Fruit fly (Drosophila melanogaster): Measurements from ENCODE around the gene shd.

shd gene

DNA sequence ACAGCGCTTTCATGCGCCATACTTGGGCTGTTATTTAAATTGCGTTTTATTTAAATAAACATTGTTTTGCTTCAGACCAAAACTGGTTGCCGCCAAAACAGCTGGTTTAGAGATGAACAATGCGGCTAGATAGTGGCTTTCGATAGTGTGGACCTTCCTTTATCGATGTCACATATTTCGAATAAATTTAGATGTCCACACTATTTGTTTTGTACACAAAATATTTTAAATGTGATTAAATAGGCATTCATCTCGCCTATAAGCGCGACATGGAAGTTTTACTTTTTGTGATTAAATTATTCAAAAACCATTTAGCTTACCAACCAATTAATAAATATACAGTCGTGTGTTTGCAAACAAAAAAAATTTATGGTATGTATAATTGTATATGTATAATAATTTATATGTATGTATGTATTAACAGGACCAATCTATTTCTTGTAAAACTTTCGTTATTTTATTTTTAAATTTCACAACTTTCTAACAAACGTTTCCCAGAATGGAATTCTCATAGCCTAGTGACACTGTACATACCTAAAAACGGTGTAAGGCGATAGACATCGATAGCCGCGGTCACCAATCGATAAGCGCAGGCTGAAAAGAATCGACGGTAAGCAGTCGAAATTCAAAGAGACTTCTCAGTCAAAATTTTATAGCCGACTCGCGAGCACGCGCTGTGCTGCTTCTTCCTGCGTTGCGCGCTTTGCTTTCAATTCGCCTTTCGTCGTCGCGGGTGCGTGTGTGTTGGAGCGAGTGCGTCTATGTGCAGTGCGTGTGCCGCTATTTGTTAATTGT, 17.9 kb downstream of the shd start, which contains the start of the genes RecQ5 and dlp:
TSS of gene RecQ5 (minus strand) at position 114 of the 795 bp plus-strand sequence.
TSS of gene dlp (plus strand) at position 638 of the 795 bp plus-strand sequence.
- TF ChIP-seq Pif1A (GFP tag; optimal IDR thresholded peaks at IDR 0.05) (peak; percentile 53), CG8301 (tag; optimal IDR thresholded peaks at IDR 0.05) (peak; percentile 51), Snoo (tag; optimal IDR thresholded peaks at IDR 0.05) (peak; percentile 67), CG15710 (tag; optimal IDR thresholded peaks at IDR 0.05) (peak; percentile 70), D1 (tag; optimal IDR thresholded peaks at IDR 0.05) (no peak), fd96Ca (GFP tag; IDR thresholded peaks at IDR 0.05) (peak; percentile 25; the same call in 1 of the 3 replicates), Pif1B (GFP tag; optimal IDR thresholded peaks at IDR 0.05) (peak; percentile 58), CG9948 (tag; optimal IDR thresholded peaks at IDR 0.05) (peak; percentile 46), CG34367 (tag; optimal IDR thresholded peaks at IDR 0.05) (peak; percentile 32), EcR (GFP tag; optimal IDR thresholded peaks at IDR 0.05) (peak; percentile 28), CG32121 (GFP tag; IDR thresholded peaks at IDR 0.05) (peak; percentile 53; the same call in 1 of the 2 replicates), CG13204 (GFP tag; optimal IDR thresholded peaks at IDR 0.05) (no peak), CG8159 (tag; optimal IDR thresholded peaks at IDR 0.05) (peak; percentile 77), CG17806 (tag; optimal IDR thresholded peaks at IDR 0.05) (peak; percentile 66), rn (GFP tag; IDR thresholded peaks at IDR 0.05) (0 out of 2 replicates have a peak, but pooled peaks have one; percentile 3), CG4496 (GFP tag; IDR thresholded peaks at IDR 0.05) (peak; percentile 69), gl (tag; optimal IDR thresholded peaks at IDR 0.05) (no peak), Ets98B (GFP tag; IDR thresholded peaks at IDR 0.05) (peak; percentile 68), CG10348 (GFP tag; IDR thresholded peaks at IDR 0.05) (no peak), CG14655 (GFP tag; optimal IDR thresholded peaks at IDR 0.05) (peak; percentile 61), CG12605 (GFP tag; IDR thresholded peaks at IDR 0.05) (no peak; the same call in 1 of the 2 replicates)

DNA sequence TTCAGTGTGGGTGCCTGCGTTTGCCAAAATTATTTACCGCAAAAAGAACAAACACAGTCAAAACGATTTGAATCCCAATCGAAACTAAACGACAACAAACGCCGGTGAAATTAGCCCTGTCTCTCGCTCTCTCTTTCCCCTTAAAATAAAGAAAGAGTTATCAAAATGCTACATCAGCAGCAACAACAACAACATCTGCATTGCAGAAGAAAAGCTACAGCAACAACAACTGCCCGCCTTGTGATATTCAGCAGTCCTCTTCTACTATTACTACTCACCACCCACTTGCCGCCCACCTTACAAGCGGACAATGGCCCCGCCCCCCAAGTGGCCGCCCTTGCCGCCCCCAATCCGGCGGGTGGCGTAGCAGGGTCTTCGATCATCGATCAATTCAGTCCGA, 18.6 kb downstream of the shd start:
- no peak for TF ChIP-seq CG4496 (GFP tag; IDR thresholded peaks at IDR 0.05)
- TF ChIP-seq CG15710 (tag; optimal IDR thresholded peaks at IDR 0.05) = no peak
- no peak for TF ChIP-seq CG13204 (GFP tag; optimal IDR thresholded peaks at IDR 0.05)

DNA sequence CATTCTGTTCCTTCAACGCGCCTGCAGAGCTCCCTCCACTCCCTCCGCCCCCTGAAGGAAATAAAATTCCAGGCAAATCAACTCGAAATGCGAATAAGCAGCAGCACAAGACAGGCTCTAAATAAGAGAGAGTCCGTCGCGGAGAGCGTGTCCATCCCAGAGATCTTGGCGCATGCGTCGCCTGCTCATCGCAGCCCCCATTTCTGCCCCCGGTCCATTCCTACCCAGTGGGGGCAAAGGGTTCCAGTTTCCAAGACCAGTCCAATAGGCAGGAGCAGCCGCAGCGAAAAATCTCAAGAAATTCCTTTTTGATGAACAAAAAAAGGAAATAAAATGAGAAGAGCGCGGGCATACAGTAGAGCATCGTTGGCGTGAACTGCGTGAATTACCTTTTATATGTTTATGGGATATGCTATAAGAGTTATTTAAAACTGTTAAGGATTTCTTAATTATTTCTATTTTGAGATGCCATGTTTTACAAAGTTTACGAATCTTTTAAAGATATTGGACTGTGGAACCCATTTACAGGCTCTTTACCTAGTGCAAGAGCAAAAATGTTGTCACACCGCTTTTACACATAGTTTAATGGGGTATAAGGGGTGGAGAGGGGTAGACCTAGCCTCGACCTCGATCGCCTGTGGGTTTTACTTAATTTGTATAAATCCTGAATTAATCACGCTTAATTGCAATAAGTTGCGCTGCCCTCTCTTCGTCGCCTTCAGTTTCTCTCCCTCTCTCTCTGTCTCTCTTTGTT, 19.9 kb downstream of the shd start:
- TF ChIP-seq CG12605 (GFP tag; IDR thresholded peaks at IDR 0.05) = peak; percentile 87
- peak; percentile 81 for TF ChIP-seq Ets98B (GFP tag; IDR thresholded peaks at IDR 0.05)
- TF ChIP-seq fd96Ca (GFP tag; IDR thresholded peaks at IDR 0.05) = peak; percentile 78
- TF ChIP-seq D1 (tag; optimal IDR thresholded peaks at IDR 0.05) = peak; percentile 83
- TF ChIP-seq CG8159 (tag; optimal IDR thresholded peaks at IDR 0.05) = peak; percentile 96
- peak; percentile 77 for TF ChIP-seq Snoo (tag; optimal IDR thresholded peaks at IDR 0.05)
- peak; percentile 80 for TF ChIP-seq CG32121 (GFP tag; IDR thresholded peaks at IDR 0.05)
- peak; percentile 78 for TF ChIP-seq rn (GFP tag; IDR thresholded peaks at IDR 0.05)
- peak; percentile 97 for TF ChIP-seq CG15710 (tag; optimal IDR thresholded peaks at IDR 0.05)
- TF ChIP-seq CG17806 (tag; optimal IDR thresholded peaks at IDR 0.05) = peak; percentile 95
- TF ChIP-seq gl (tag; optimal IDR thresholded peaks at IDR 0.05) = peak; percentile 91
- TF ChIP-seq CG10348 (GFP tag; IDR thresholded peaks at IDR 0.05) = 0 out of 2 replicates have a peak, but pooled peaks have one; percentile 13
- peak; percentile 93 for TF ChIP-seq CG4496 (GFP tag; IDR thresholded peaks at IDR 0.05)
- TF ChIP-seq EcR (GFP tag; optimal IDR thresholded peaks at IDR 0.05) = peak; percentile 77
- TF ChIP-seq CG34367 (tag; optimal IDR thresholded peaks at IDR 0.05) = peak; percentile 94
- peak; percentile 91 for TF ChIP-seq Pif1B (GFP tag; optimal IDR thresholded peaks at IDR 0.05)
- peak; percentile 89 for TF ChIP-seq CG13204 (GFP tag; optimal IDR thresholded peaks at IDR 0.05)
- TF ChIP-seq Pif1A (GFP tag; optimal IDR thresholded peaks at IDR 0.05) = peak; percentile 95
- TF ChIP-seq CG14655 (GFP tag; optimal IDR thresholded peaks at IDR 0.05) = peak; percentile 90
- TF ChIP-seq CG8301 (tag; optimal IDR thresholded peaks at IDR 0.05) = peak; percentile 87
- TF ChIP-seq CG9948 (tag; optimal IDR thresholded peaks at IDR 0.05) = peak; percentile 94

DNA sequence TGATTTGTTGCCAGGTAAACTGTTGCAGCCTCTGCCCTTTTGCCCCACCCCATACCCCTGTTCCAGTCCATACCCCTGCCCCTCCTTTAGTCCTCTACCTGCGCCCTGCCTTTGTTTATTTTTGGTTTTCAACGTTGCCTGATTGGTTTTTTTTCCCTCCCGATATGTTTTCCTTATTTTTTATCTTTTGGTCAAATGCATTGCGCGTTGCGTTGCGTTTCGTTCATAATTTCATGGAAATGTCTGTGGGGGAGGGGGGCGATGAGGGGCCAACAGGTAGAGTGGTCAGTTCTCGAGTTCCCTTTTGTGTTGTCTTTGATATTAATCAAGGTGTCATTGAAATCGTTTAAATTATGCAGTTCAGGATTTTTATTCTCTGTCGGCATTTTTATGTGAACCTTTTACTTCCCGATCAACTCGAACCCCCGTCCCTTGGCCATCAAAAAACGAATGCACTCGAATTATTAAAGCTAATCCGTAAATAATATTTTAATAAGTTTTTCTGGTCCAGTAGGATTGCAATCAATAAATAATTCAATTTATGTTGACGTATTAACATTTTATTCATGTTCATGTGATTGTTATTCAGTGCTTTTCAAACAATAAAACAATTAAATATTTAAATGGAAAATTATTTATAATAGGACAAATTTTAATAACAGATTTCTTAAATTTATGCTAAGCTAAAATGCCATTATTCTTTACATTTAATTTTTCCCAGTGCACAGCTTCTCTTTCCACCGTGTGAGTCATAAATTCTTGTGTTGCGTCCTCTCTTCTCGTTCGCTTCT, 20.7 kb downstream of the shd start:
- TF ChIP-seq CG15710 (tag; optimal IDR thresholded peaks at IDR 0.05) (peak; percentile 90), CG4496 (GFP tag; IDR thresholded peaks at IDR 0.05) (peak; percentile 22; the same call in 1 of the 3 replicates), fd96Ca (GFP tag; IDR thresholded peaks at IDR 0.05) (no peak), Pif1B (GFP tag; optimal IDR thresholded peaks at IDR 0.05) (peak; percentile 40), CG9948 (tag; optimal IDR thresholded peaks at IDR 0.05) (peak; percentile 91), CG8159 (tag; optimal IDR thresholded peaks at IDR 0.05) (peak; percentile 96), Ets98B (GFP tag; IDR thresholded peaks at IDR 0.05) (no peak), CG14655 (GFP tag; optimal IDR thresholded peaks at IDR 0.05) (peak; percentile 65), D1 (tag; optimal IDR thresholded peaks at IDR 0.05) (peak; percentile 80), Snoo (tag; optimal IDR thresholded peaks at IDR 0.05) (peak; percentile 83), CG8301 (tag; optimal IDR thresholded peaks at IDR 0.05) (peak; percentile 34), gl (tag; optimal IDR thresholded peaks at IDR 0.05) (peak; percentile 62), rn (GFP tag; IDR thresholded peaks at IDR 0.05) (0 out of 2 replicates have a peak, but pooled peaks have one; percentile 12), CG17806 (tag; optimal IDR thresholded peaks at IDR 0.05) (peak; percentile 88), Pif1A (GFP tag; optimal IDR thresholded peaks at IDR 0.05) (peak; percentile 54), CG10348 (GFP tag; IDR thresholded peaks at IDR 0.05) (no peak), CG13204 (GFP tag; optimal IDR thresholded peaks at IDR 0.05) (peak; percentile 64), CG34367 (tag; optimal IDR thresholded peaks at IDR 0.05) (peak; percentile 87), EcR (GFP tag; optimal IDR thresholded peaks at IDR 0.05) (no peak)
